Worm (Caenorhabditis elegans) whole organism, early embryonic: ENCODE results near the gene T20B3.1.

Experiments
- B0310.2 ChIP-seq: sonication (generic microtip); optimal IDR thresholded peaks from 2 replicates; lab custom pipeline; 2016; ENCODE audit warnings: mild to moderate bottlenecking, missing genetic modification characterization, missing compliant biosample characterization
- ama-1 ChIP-seq: fragments of 150-350 bp; optimal IDR thresholded peaks from 2 replicates; lab custom pipeline; 2014
- ceh-13 ChIP-seq: fragments of 200-800 bp; sonication (Bioruptor generic); optimal IDR thresholded peaks from 2 replicates; lab custom pipeline; 2018; ENCODE audit warnings: mild to moderate bottlenecking, missing genetic modification characterization, missing compliant biosample characterization
- ceh-36 ChIP-seq: sonication (generic microtip); optimal IDR thresholded peaks from 2 replicates; lab custom pipeline; 2016; ENCODE audit warnings: missing genetic modification characterization, inconsistent platforms, missing compliant biosample characterization
- flt-1 ChIP-seq: fragments of 200-800 bp; sonication (Bioruptor generic); IDR thresholded peaks from 2 replicates; pipeline ENCODE4 v1.3.6; 2022; ENCODE audit warnings: missing genetic modification characterization, missing compliant biosample characterization
- hmbx-1 ChIP-seq: sonication (generic microtip); optimal IDR thresholded peaks from 2 replicates; lab custom pipeline; 2016; ENCODE audit warnings: mild to moderate bottlenecking, missing genetic modification characterization, missing compliant biosample characterization
- hnd-1 ChIP-seq: sonication (generic microtip); optimal IDR thresholded peaks from 2 replicates; lab custom pipeline; 2016; ENCODE audit warnings: missing genetic modification characterization, missing compliant biosample characterization
- pes-1 ChIP-seq: fragments of 200-800 bp; sonication (Bioruptor generic); IDR thresholded peaks from 2 replicates; pipeline ENCODE4 v1.3.6; 2022; ENCODE audit warnings: missing genetic modification reagents, missing genetic modification characterization, missing compliant biosample characterization
- scrt-1 ChIP-seq: fragments of 200-800 bp; sonication (Bioruptor generic); IDR thresholded peaks from 2 replicates; pipeline ENCODE4 v1.3.6; 2022; ENCODE audit warnings: missing genetic modification characterization, missing compliant biosample characterization
- sea-1 ChIP-seq: fragments of 200-800 bp; sonication (Bioruptor generic); conservative IDR thresholded peaks from 2 replicates; pipeline ENCODE4 v1.3.6; 2022; ENCODE audit warnings: missing genetic modification characterization, missing compliant biosample characterization
- tbx-11 ChIP-seq: fragments of 200-800 bp; sonication (Bioruptor generic); IDR thresholded peaks from 2 replicates; pipeline ENCODE4 v1.3.6; 2022; ENCODE audit warnings: missing genetic modification characterization, missing compliant biosample characterization
- tbx-37 ChIP-seq: fragments of 200-800 bp; sonication (Bioruptor generic); conservative IDR thresholded peaks from 2 replicates; pipeline ENCODE4 v1.3.6; 2022; ENCODE audit warnings: missing genetic modification reagents, missing genetic modification characterization, missing compliant biosample characterization
- tra-4 ChIP-seq: sonication (generic microtip); optimal IDR thresholded peaks from 2 replicates; lab custom pipeline; 2017; ENCODE audit warnings: missing genetic modification characterization, missing compliant biosample characterization

DNA sequence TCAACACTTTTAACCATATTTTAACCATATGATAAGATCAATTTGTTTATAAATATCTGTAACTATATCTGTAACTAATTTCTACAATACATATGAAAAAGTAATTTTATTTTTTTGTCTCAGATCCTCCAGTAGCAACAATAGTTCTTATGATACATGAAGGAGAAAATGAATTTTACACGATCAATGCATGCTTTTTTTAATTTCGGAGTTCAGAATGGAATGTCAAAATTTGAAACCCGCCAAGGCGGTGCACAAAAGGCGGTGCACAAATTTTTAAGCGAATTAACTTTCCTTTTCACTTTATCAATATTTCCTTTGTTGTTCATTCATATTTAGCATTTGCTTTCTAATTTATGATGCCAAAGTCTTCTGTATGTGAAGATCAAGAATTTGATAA is 27.6 kb downstream of the T20B3.1 start, which contains the start of gene clec-25:
- no peak for TF ChIP-seq sea-1
- no peak for TF ChIP-seq hmbx-1 (tag; lab: Kevin White, UChicago)
- TF ChIP-seq ama-1 (lab: Kevin White, UChicago), result no peak
- no peak for TF ChIP-seq ceh-36 (tag; lab: Kevin White, UChicago)
- TF ChIP-seq ceh-13 (GFP tag; lab: Kevin White, UChicago), result no peak
- TF ChIP-seq tbx-11 (GFP tag; lab: Robert Waterston, UW), result no peak
- no peak for TF ChIP-seq B0310.2 (tag; lab: Kevin White, UChicago)
- no peak for TF ChIP-seq scrt-1 (GFP tag; lab: Robert Waterston, UW)
- TF ChIP-seq tbx-37 (GFP tag; lab: Robert Waterston, UW), result no peak
- no peak for TF ChIP-seq hnd-1 (tag; lab: Kevin White, UChicago)
- no peak for TF ChIP-seq tra-4 (tag; lab: Kevin White, UChicago)
- no peak for TF ChIP-seq flt-1 (GFP tag; lab: Robert Waterston, UW)
- TF ChIP-seq pes-1 (GFP tag; lab: Robert Waterston, UW), result no peak
